Worm (Caenorhabditis elegans): ENCODE measurements around the gene Y41C4A.7.

DNA sequence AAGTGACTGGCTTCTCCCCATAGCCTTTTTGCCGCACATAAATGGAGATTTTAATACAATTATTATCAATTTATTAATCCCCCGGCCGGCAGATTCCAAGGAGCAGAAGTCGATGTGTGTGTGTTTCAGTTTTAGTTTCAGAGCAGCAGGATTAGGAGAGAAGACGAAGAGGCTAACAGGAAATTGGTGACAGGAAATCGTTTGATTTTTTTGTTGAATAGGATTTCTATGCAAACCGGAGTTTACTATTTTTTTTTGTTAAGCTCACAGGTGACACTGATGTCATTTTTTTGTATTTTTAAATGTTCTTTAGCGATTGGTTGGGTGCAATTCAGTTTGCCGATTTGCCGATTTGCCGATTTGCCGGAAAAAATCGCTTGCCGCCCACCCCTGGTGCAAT lies 18.2 kb upstream of the Y41C4A.7 start:
- no peak for TF ChIP-seq ztf-11 (tag; optimal IDR thresholded peaks at IDR 0.05)
- TF ChIP-seq nhr-12 (tag; optimal IDR thresholded peaks at IDR 0.05) = no peak
